Fruit fly (Drosophila melanogaster): ENCODE data around the gene CG43760.

DNA sequence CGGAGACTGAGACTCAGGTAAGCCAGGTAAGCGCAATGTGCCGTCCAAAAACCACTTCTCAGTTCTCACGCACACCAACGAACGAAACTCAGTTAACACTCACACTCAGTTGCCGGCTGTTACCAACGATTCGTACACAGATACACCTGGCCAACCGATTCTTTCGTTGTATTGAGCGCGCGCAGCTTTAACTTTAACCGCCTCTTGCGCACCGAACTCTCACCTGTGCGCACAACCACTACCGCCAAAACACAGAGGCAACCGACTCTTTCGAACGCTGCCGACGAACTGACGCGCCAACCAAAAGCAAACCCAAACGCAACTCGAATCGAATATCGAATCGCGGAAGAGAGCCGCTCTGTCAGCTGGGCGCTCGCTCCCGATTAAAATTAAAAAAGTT, 14.2 kb downstream of the CG43760 start, which contains the start of gene Gli:
- TF ChIP-seq cic (GFP tag; optimal IDR thresholded peaks at IDR 0.05) (peak; percentile 53), cnc (optimal IDR thresholded peaks at IDR 0.05) (no peak), ovo (GFP tag; optimal IDR thresholded peaks at IDR 0.05) (no peak)
